Worm (Caenorhabditis elegans) whole organism, L1 larva: ENCODE measurements around the gene bli-2.

Experiments used
- C04F5.9 ChIP-seq: sonication (generic microtip); optimal IDR thresholded peaks from 2 replicates; lab custom pipeline; 2016; ENCODE audit warnings: missing genetic modification characterization, missing compliant biosample characterization
- aha-1 ChIP-seq: fragments of 150-350 bp; optimal IDR thresholded peaks from 2 replicates; lab custom pipeline; 2014; ENCODE audit warnings: missing biosample characterization, missing genetic modification characterization
- alr-1 ChIP-seq: fragments of 200-800 bp; sonication (Bioruptor generic); optimal IDR thresholded peaks from 2 replicates; lab custom pipeline; 2018; ENCODE audit warnings: borderline replicate concordance, mild to moderate bottlenecking, missing genetic modification characterization, missing compliant biosample characterization
- aly-2 ChIP-seq: fragments of 150-350 bp; optimal IDR thresholded peaks from 2 replicates; lab custom pipeline; 2014; ENCODE audit warnings: missing biosample characterization, missing genetic modification characterization
- ama-1 ChIP-seq: fragments of 150-350 bp; optimal IDR thresholded peaks from 2 replicates; lab custom pipeline; 2014
- ceh-63 ChIP-seq: fragments of 200-800 bp; sonication (Bioruptor generic); optimal IDR thresholded peaks from 2 replicates; lab custom pipeline; 2018; ENCODE audit warnings: mild to moderate bottlenecking, missing genetic modification characterization, missing compliant biosample characterization
- ceh-88 ChIP-seq: fragments of 200-800 bp; sonication (Bioruptor generic); IDR thresholded peaks from 2 replicates; pipeline ENCODE4 v1.3.6; 2022; ENCODE audit warnings: missing genetic modification characterization, missing compliant biosample characterization
- dsc-1 ChIP-seq: sonication (generic microtip); optimal IDR thresholded peaks from 2 replicates; lab custom pipeline; 2016; ENCODE audit warnings: mild to moderate bottlenecking, missing genetic modification characterization, missing compliant biosample characterization
- efl-3 ChIP-seq: fragments of 200-800 bp; sonication (Bioruptor generic); optimal IDR thresholded peaks from 2 replicates; lab custom pipeline; 2018; ENCODE audit warnings: mild to moderate bottlenecking, missing genetic modification characterization, missing compliant biosample characterization
- egl-13 ChIP-seq: sonication (generic microtip); optimal IDR thresholded peaks from 2 replicates; lab custom pipeline; 2016; ENCODE audit warnings: missing genotype, missing genetic modification reagents, missing genetic modification characterization, missing compliant biosample characterization
- egl-27 ChIP-seq, 2 experiments: fragments of 150-350 bp in 1 of 2; sonication (generic microtip); optimal IDR thresholded peaks; 3 replicates each; lab custom pipeline; 2017 to 2018; ENCODE audit warnings: missing biosample characterization in 2 of 2, missing genetic modification characterization in 2 of 2, missing genetic modification reagents in 2 of 2
- elt-2 ChIP-seq: sonication (generic microtip); optimal IDR thresholded peaks from 2 replicates; lab custom pipeline; 2016; ENCODE audit warnings: missing genetic modification characterization, mild to moderate bottlenecking, inconsistent platforms, missing compliant biosample characterization, missing genetic modification reagents
- ets-5 ChIP-seq: fragments of 200-800 bp; sonication (Bioruptor generic); IDR thresholded peaks from 2 replicates; pipeline ENCODE4 v1.3.6; 2022; ENCODE audit warnings: missing genetic modification characterization, missing compliant biosample characterization
- fkh-10 ChIP-seq: sonication (generic microtip); optimal IDR thresholded peaks from 2 replicates; lab custom pipeline; 2017; ENCODE audit warnings: missing biosample characterization, missing genetic modification reagents, missing genetic modification characterization
- fkh-4 ChIP-seq: sonication (generic microtip); optimal IDR thresholded peaks from 2 replicates; lab custom pipeline; 2016; ENCODE audit warnings: missing compliant biosample characterization, missing genetic modification characterization, borderline replicate concordance
- fkh-8 ChIP-seq: sonication (generic microtip); optimal IDR thresholded peaks from 2 replicates; lab custom pipeline; 2016; ENCODE audit warnings: mild to moderate bottlenecking, missing genetic modification characterization, missing compliant biosample characterization
- hlh-17 ChIP-seq: fragments of 200-800 bp; sonication (Bioruptor generic); optimal IDR thresholded peaks from 2 replicates; lab custom pipeline; 2018; ENCODE audit warnings: missing genetic modification characterization, mild to moderate bottlenecking, missing compliant biosample characterization, moderate library complexity, borderline replicate concordance
- hlh-4 ChIP-seq: sonication (generic microtip); optimal IDR thresholded peaks from 2 replicates; lab custom pipeline; 2016; ENCODE audit warnings: mild to moderate bottlenecking, missing genetic modification characterization, missing compliant biosample characterization
- hpl-2 ChIP-seq: fragments of 150-350 bp; optimal IDR thresholded peaks from 2 replicates; lab custom pipeline; 2014; ENCODE audit warnings: missing biosample characterization, missing genetic modification reagents, missing genetic modification characterization
- irx-1 ChIP-seq: sonication (generic microtip); optimal IDR thresholded peaks from 2 replicates; lab custom pipeline; 2016; ENCODE audit warnings: missing genetic modification characterization, missing compliant biosample characterization
- isw-1 ChIP-seq: fragments of 200-800 bp; sonication (Bioruptor generic); IDR thresholded peaks from 2 replicates; pipeline ENCODE4 v1.3.6; 2022; ENCODE audit warnings: missing genetic modification characterization, missing compliant biosample characterization
- jun-1 ChIP-seq: fragments of 150-350 bp; optimal IDR thresholded peaks from 2 replicates; lab custom pipeline; 2014; ENCODE audit warnings: missing biosample characterization, missing genetic modification reagents, missing genetic modification characterization
- lin-13 ChIP-seq: fragments of 150-350 bp; optimal IDR thresholded peaks from 2 replicates; lab custom pipeline; 2014; ENCODE audit warnings: missing biosample characterization, missing genetic modification reagents, missing genetic modification characterization
- lin-14 ChIP-seq: fragments of 200-800 bp; sonication (Bioruptor generic); optimal IDR thresholded peaks from 2 replicates; lab custom pipeline; 2018; ENCODE audit warnings: mild to moderate bottlenecking, missing genetic modification characterization, moderate library complexity, missing compliant biosample characterization
- lin-15B ChIP-seq: fragments of 150-350 bp; sonication (generic microtip); optimal IDR thresholded peaks from 3 replicates; lab custom pipeline; 2014; ENCODE audit warnings: missing biosample characterization, missing genetic modification characterization
- lin-35 ChIP-seq, 2 experiments: fragments of 150-350 bp; optimal IDR thresholded peaks; 2 replicates each; lab custom pipeline; 2014; ENCODE audit warnings: missing biosample characterization in 2 of 2, missing genetic modification characterization in 2 of 2, missing genetic modification reagents in 2 of 2
- lin-39 ChIP-seq: fragments of 150-350 bp; optimal IDR thresholded peaks from 2 replicates; lab custom pipeline; 2014; ENCODE audit warnings: missing biosample characterization, missing genetic modification reagents, missing genetic modification characterization
- mdl-1 ChIP-seq, 2 experiments: fragments of 150-350 bp; optimal IDR thresholded peaks; 2 replicates each; lab custom pipeline; 2014 to 2017; ENCODE audit warnings: missing biosample characterization in 2 of 2, missing genetic modification characterization in 2 of 2, inconsistent platforms in 1 of 2
- mef-2 ChIP-seq: fragments of 150-350 bp; optimal IDR thresholded peaks from 2 replicates; lab custom pipeline; 2014; ENCODE audit warnings: missing biosample characterization, missing genetic modification characterization
- nhr-12 ChIP-seq: sonication (generic microtip); optimal IDR thresholded peaks from 2 replicates; lab custom pipeline; 2017; ENCODE audit warnings: missing biosample characterization, missing genetic modification characterization
- nhr-19 ChIP-seq: fragments of 200-800 bp; sonication (Bioruptor generic); conservative IDR thresholded peaks from 2 replicates; pipeline ENCODE4 v1.3.6; 2022; ENCODE audit warnings: missing genetic modification characterization, missing compliant biosample characterization
- nhr-20 ChIP-seq: sonication (generic microtip); optimal IDR thresholded peaks from 2 replicates; lab custom pipeline; 2016; ENCODE audit warnings: mild to moderate bottlenecking, missing genetic modification characterization, missing compliant biosample characterization
- nhr-28 ChIP-seq: fragments of 150-350 bp; optimal IDR thresholded peaks from 2 replicates; lab custom pipeline; 2014; ENCODE audit warnings: missing biosample characterization, missing genetic modification characterization
- nhr-71 ChIP-seq: sonication (generic microtip); optimal IDR thresholded peaks from 2 replicates; lab custom pipeline; 2016; ENCODE audit warnings: mild to moderate bottlenecking, missing genetic modification characterization, moderate library complexity, missing compliant biosample characterization
- nhr-77 ChIP-seq: fragments of 150-350 bp; optimal IDR thresholded peaks from 2 replicates; lab custom pipeline; 2014; ENCODE audit warnings: missing biosample characterization, missing genetic modification characterization
- nhr-90 ChIP-seq: sonication (generic microtip); optimal IDR thresholded peaks from 2 replicates; lab custom pipeline; 2016; ENCODE audit warnings: mild to moderate bottlenecking, missing genetic modification characterization, missing compliant biosample characterization; ENCODE audit not compliant: poor library complexity
- pag-3 ChIP-seq: sonication (generic microtip); optimal IDR thresholded peaks from 2 replicates; lab custom pipeline; 2017; ENCODE audit warnings: missing genetic modification characterization, mild to moderate bottlenecking, missing compliant biosample characterization, antibody characterized with exemption, borderline replicate concordance; ENCODE audit not compliant: insufficient read depth
- pax-3 ChIP-seq: fragments of 200-800 bp; sonication (Bioruptor generic); optimal IDR thresholded peaks from 2 replicates; lab custom pipeline; 2018; ENCODE audit warnings: mild to moderate bottlenecking, missing genetic modification characterization, moderate library complexity, missing compliant biosample characterization
- pqm-1 ChIP-seq: sonication (generic microtip); optimal IDR thresholded peaks from 3 replicates; lab custom pipeline; 2017; ENCODE audit warnings: missing biosample characterization, missing genetic modification characterization
- rnt-1 ChIP-seq: sonication (generic microtip); optimal IDR thresholded peaks from 2 replicates; lab custom pipeline; 2016; ENCODE audit warnings: mild to moderate bottlenecking, missing genetic modification characterization, moderate library complexity, missing compliant biosample characterization
- snpc-4 ChIP-seq: fragments of 150-350 bp; optimal IDR thresholded peaks from 2 replicates; lab custom pipeline; 2014; ENCODE audit warnings: missing biosample characterization, missing genetic modification characterization
- sox-4 ChIP-seq: sonication (generic microtip); optimal IDR thresholded peaks from 2 replicates; lab custom pipeline; 2016; ENCODE audit warnings: missing genetic modification characterization, missing compliant biosample characterization
- sptf-1 ChIP-seq: fragments of 150-350 bp; optimal IDR thresholded peaks from 2 replicates; lab custom pipeline; 2014; ENCODE audit warnings: missing biosample characterization, missing genetic modification characterization
- sup-37 ChIP-seq: fragments of 200-800 bp; sonication (Bioruptor generic); optimal IDR thresholded peaks from 2 replicates; lab custom pipeline; 2018; ENCODE audit warnings: mild to moderate bottlenecking, missing genetic modification characterization, missing compliant biosample characterization
- tlp-1 ChIP-seq: fragments of 150-350 bp; optimal IDR thresholded peaks from 2 replicates; lab custom pipeline; 2014; ENCODE audit warnings: missing biosample characterization, missing genetic modification characterization
- unc-86 ChIP-seq: sonication (generic microtip); optimal IDR thresholded peaks from 2 replicates; lab custom pipeline; 2016; ENCODE audit warnings: missing genetic modification characterization, missing compliant biosample characterization
- vab-15 ChIP-seq: sonication (generic microtip); optimal IDR thresholded peaks from 2 replicates; lab custom pipeline; 2017; ENCODE audit warnings: missing genotype, mild to moderate bottlenecking, missing genetic modification characterization, missing compliant biosample characterization
- zag-1 ChIP-seq: fragments of 150-350 bp; optimal IDR thresholded peaks from 2 replicates; lab custom pipeline; 2014; ENCODE audit warnings: missing biosample characterization, missing genetic modification characterization
- zip-4 ChIP-seq: fragments of 200-800 bp; sonication (Bioruptor generic); optimal IDR thresholded peaks from 2 replicates; lab custom pipeline; 2018; ENCODE audit warnings: mild to moderate bottlenecking, missing genetic modification characterization, moderate library complexity, missing compliant biosample characterization

Gene bli-2

DNA sequence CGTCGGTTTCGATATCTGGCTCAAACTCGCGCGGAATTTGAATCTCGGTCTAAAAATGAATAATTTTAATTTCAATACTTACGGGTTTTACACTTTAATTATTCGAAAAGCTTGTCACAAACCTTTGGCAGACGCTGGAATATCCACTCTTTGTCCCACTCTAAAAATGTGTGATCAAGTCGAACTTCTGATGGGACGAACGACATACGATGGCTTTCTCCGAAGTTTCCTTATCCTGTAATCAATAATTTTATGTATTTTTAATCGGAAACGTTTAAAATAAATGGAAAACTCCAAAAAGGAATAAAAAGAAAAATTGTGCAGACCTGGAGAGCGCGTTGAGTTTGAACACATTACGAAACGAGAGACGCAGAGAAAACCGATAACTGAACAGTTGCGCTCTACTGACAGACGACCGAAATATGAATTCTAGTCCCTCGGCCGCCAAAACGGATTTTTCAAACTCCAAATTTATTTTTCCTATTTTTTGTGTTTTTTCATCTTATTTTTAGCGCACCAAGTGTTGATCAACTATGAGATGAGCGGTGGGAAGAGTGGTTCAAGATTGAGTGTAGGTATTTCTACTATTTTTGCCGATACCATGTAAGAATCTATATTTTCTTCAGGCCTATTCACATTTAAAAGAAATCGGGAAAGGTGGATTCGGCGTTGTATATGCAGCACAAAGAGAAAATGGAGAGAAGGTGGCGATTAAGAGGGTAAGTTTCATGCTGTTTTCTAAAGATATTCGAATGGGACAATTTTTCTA lies 2.8 kb downstream of the bli-2 start, which contains the start of the genes sam-4, F59E12.17 and zyg-1 (continued):
- no peak for TF ChIP-seq hlh-17 (GFP tag; lab: Kevin White, UChicago)
- no peak for TF ChIP-seq efl-3
- TF ChIP-seq fkh-8 (tag; lab: Kevin White, UChicago): peak; percentile 60
- TF ChIP-seq hlh-4 (tag; lab: Kevin White, UChicago): no peak
- peak; percentile 66 for TF ChIP-seq nhr-71
- peak; percentile 86 for TF ChIP-seq lin-15B
- no peak for TF ChIP-seq lin-14 (GFP tag; lab: Kevin White, UChicago)
- no peak for TF ChIP-seq alr-1 (tag; lab: Kevin White, UChicago)
- peak; percentile 61 for TF ChIP-seq nhr-20 (tag; lab: Kevin White, UChicago)
- peak; percentile 42 for TF ChIP-seq hpl-2 (GFP tag; lab: Kevin White, UChicago)
- no peak for TF ChIP-seq ama-1 (lab: Kevin White, UChicago)
- TF ChIP-seq pag-3: no peak
- TF ChIP-seq ceh-63 (GFP tag; lab: Kevin White, UChicago): no peak
- TF ChIP-seq pax-3: no peak
- no peak for TF ChIP-seq egl-13 (tag; lab: Kevin White, UChicago)
- TF ChIP-seq nhr-19 (GFP tag; lab: Robert Waterston, UW): 0 out of 2 replicates have a peak, but pooled peaks have one; percentile 20
- no peak for TF ChIP-seq elt-2 (tag; lab: Kevin White, UChicago)
- no peak for TF ChIP-seq vab-15 (tag; lab: Kevin White, UChicago)
- TF ChIP-seq nhr-77 (tag; lab: Kevin White, UChicago): no peak
- TF ChIP-seq isw-1: peak; percentile 41
- peak; percentile 18 for TF ChIP-seq nhr-90
- no peak for TF ChIP-seq lin-39 (tag; lab: Kevin White, UChicago)
- TF ChIP-seq lin-13 (GFP tag; lab: Kevin White, UChicago): no peak
- peak; percentile 86 for TF ChIP-seq rnt-1 (tag; lab: Kevin White, UChicago)
- no peak for TF ChIP-seq fkh-10 (GFP tag; lab: Kevin White, UChicago)
- TF ChIP-seq C04F5.9 (tag; lab: Kevin White, UChicago): no peak
- TF ChIP-seq jun-1 (tag; lab: Kevin White, UChicago): no peak
- TF ChIP-seq pqm-1: no peak
- TF ChIP-seq sox-4 (tag; lab: Kevin White, UChicago): no peak
- no peak for TF ChIP-seq irx-1 (tag; lab: Kevin White, UChicago)
- TF ChIP-seq snpc-4 (tag; lab: Kevin White, UChicago): peak; percentile 53
- no peak for TF ChIP-seq aly-2
- TF ChIP-seq lin-35 (GFP tag; optimal IDR thresholded peaks at IDR 0.05; lab: Kevin White, UChicago): peak; percentile 80 to 90
- no peak for TF ChIP-seq aha-1 (tag; lab: Kevin White, UChicago)
- TF ChIP-seq tlp-1 (tag; lab: Kevin White, UChicago): no peak
- TF ChIP-seq ceh-88 (GFP tag; lab: Robert Waterston, UW): no peak
- no peak for TF ChIP-seq dsc-1 (tag; lab: Kevin White, UChicago)
- peak in 1 of 2 experiments; percentile 35 for TF ChIP-seq mdl-1 (tag; optimal IDR thresholded peaks at IDR 0.05; lab: Kevin White, UChicago)
- TF ChIP-seq sup-37 (GFP tag; lab: Kevin White, UChicago): no peak
- TF ChIP-seq mef-2 (tag; lab: Kevin White, UChicago): no peak
- TF ChIP-seq nhr-12 (tag; lab: Kevin White, UChicago): no peak
- TF ChIP-seq fkh-4 (tag; lab: Kevin White, UChicago): no peak
- TF ChIP-seq nhr-28 (tag; lab: Kevin White, UChicago): no peak
- no peak for TF ChIP-seq zag-1 (tag; lab: Kevin White, UChicago)
- no peak for TF ChIP-seq egl-27 (tag; optimal IDR thresholded peaks at IDR 0.05; lab: Kevin White, UChicago)
- TF ChIP-seq ets-5: no peak
- no peak for TF ChIP-seq sptf-1
- TF ChIP-seq unc-86 (tag; lab: Kevin White, UChicago): peak; percentile 12
- TF ChIP-seq zip-4 (GFP tag; lab: Kevin White, UChicago): no peak
